Fruit fly (Drosophila melanogaster): ENCODE results near the gene bun.

DNA sequence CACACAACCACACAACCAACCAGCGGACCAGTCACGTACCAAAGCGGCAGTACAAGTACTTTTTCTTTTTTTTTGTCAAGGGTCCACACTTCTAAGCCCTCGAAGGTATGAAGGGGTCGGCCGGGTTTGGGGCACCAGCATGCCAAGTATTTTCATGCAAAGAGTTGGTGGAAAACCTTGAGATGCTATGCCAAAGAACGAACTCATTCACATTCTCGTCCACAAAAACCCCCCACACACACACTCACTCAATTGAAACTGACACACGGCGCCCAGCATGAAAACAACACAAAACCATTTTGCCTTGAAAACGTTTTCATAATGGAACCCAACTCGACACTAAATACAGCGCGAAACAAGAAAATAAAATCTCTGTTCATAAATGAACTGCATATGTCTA is 46.0 kb downstream of the bun start:
- no peak for TF ChIP-seq CG13204 (GFP tag; optimal IDR thresholded peaks at IDR 0.05)
- TF ChIP-seq CG10348 (GFP tag; IDR thresholded peaks at IDR 0.05) = no peak
- TF ChIP-seq CG14655 (GFP tag; optimal IDR thresholded peaks at IDR 0.05) = no peak
- TF ChIP-seq CG32121 (GFP tag; IDR thresholded peaks at IDR 0.05) = no peak
- no peak for TF ChIP-seq CG8301 (tag; optimal IDR thresholded peaks at IDR 0.05)
- no peak for TF ChIP-seq CG15710 (tag; optimal IDR thresholded peaks at IDR 0.05)
- no peak for TF ChIP-seq Ets98B (GFP tag; IDR thresholded peaks at IDR 0.05)
